Fruit fly (Drosophila melanogaster) whole organism, wandering third instar larva: Measurements from ENCODE around the gene comm.

Source experiments
- Hr78 ChIP-seq: fragments of >200 bp; optimal IDR thresholded peaks from 2 replicates; lab custom pipeline; 2017; ENCODE audit warnings: missing biosample characterization, missing genetic modification characterization
- Sp1 ChIP-seq: fragments of 200-800 bp; sonication (Bioruptor generic); optimal IDR thresholded peaks from 3 replicates; lab custom pipeline; 2019; ENCODE audit warnings: missing biosample characterization, mild to moderate bottlenecking, missing genetic modification characterization, moderate library complexity
- dmrt93B ChIP-seq: fragments of 200-800 bp; sonication (Bioruptor generic); optimal IDR thresholded peaks from 2 replicates; lab custom pipeline; 2018; ENCODE audit warnings: missing biosample characterization, mild to moderate bottlenecking, missing genetic modification characterization
- h ChIP-seq: fragments of 200-800 bp; sonication (Bioruptor generic); optimal IDR thresholded peaks from 3 replicates; lab custom pipeline; 2016; ENCODE audit warnings: missing biosample characterization, mild to moderate bottlenecking, missing genetic modification characterization
- tai ChIP-seq: sonication (Bioruptor generic); optimal IDR thresholded peaks from 2 replicates; lab custom pipeline; 2016; ENCODE audit warnings: missing biosample characterization, missing genetic modification characterization

DNA sequence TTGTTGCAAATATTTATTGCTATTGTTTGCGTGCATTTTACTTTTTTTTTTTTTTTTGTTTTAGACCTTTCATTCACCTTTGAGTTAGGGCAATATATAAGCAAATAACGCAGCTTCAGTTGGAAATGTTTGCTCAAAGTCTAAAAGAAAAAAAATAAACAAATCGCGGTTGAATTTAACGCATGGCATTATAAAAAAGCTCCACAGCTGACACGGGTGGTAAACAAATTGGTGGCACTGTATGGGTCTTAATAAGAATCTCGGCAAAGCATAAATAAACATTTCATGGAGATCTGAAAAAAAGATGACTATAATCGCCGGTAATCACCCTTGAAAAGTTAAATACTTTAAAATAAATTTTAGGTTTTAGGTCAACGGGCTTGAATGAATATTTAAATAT lies 33.8 kb downstream of the comm start:
- TF ChIP-seq dmrt93B (GFP tag; lab: Kevin White, UChicago), result no peak
- no peak for TF ChIP-seq h (GFP tag; lab: Kevin White, UChicago)
- no peak for TF ChIP-seq tai (GFP tag; lab: Kevin White, UChicago)
- no peak for TF ChIP-seq Sp1 (GFP tag; lab: Kevin White, UChicago)
- TF ChIP-seq Hr78 (GFP tag; lab: Kevin White, UChicago), result no peak
